Worm (Caenorhabditis elegans): ENCODE measurements around the gene K09C8.9.

DNA sequence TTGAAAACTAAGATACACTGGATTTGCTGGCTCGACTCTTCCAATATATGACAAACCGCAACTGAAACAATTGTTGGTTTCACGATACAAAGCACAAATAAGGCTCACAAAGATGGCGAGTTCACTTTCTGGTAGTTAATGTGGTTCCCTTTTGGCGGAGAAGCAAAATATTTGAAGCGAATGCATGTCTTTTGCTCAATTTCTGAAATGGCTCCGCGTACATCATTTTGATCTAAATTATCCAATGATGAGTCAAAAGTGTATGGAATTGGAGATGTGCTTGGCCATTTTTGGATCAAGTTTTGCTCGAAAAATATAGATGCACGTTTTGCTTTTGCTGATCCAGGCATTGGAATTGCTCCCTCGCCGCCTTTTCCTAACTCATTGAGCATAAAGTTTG, 5.9 kb downstream of the K09C8.9 start:
- TF ChIP-seq tbx-2 (tag; optimal IDR thresholded peaks at IDR 0.05) (no peak), lim-6 (tag; optimal IDR thresholded peaks at IDR 0.05) (no peak), nhr-11 (tag; optimal IDR thresholded peaks at IDR 0.05) (no peak), unc-55 (GFP tag; optimal IDR thresholded peaks at IDR 0.05) (no peak), C08G9.2 (tag; optimal IDR thresholded peaks at IDR 0.05) (no peak), K02D7.2 (tag; optimal IDR thresholded peaks at IDR 0.05) (no peak)
